Fruit fly (Drosophila melanogaster) whole organism, embryonic: ENCODE results near the gene CG4577.

Experiments used
- Abd-B ChIP-seq: fragments of 200-800 bp; sonication (Bioruptor generic); optimal IDR thresholded peaks from 2 replicates; lab custom pipeline; 2018; ENCODE audit warnings: missing biosample characterization, mild to moderate bottlenecking, missing genetic modification characterization, moderate library complexity
- CG10959 ChIP-seq: fragments of 200-800 bp; sonication (Bioruptor generic); IDR thresholded peaks from 2 replicates; pipeline ENCODE4 v1.3.6; 2022; ENCODE audit warnings: missing biosample characterization, missing genetic modification characterization
- CG1233 ChIP-seq: fragments of 200-800 bp; sonication (Bioruptor generic); optimal IDR thresholded peaks from 4 replicates; lab custom pipeline; 2018; ENCODE audit warnings: missing biosample characterization, mild to moderate bottlenecking, missing genetic modification characterization
- CG14014 ChIP-seq: fragments of 200-800 bp; sonication (Bioruptor generic); IDR thresholded peaks from 2 replicates; pipeline ENCODE4 v1.3.6; 2022; ENCODE audit warnings: missing biosample characterization, missing genetic modification characterization
- CG15011 ChIP-seq: fragments of 200-800 bp; sonication (Bioruptor generic); optimal IDR thresholded peaks from 3 replicates; lab custom pipeline; 2018; ENCODE audit warnings: missing biosample characterization, mild to moderate bottlenecking, missing genetic modification characterization
- CG1602 ChIP-seq: fragments of 200-800 bp; sonication (Bioruptor generic); optimal IDR thresholded peaks from 3 replicates; lab custom pipeline; 2016; ENCODE audit warnings: missing biosample characterization, missing genetic modification characterization
- CG16813 ChIP-seq: fragments of 200-800 bp; sonication (Bioruptor generic); IDR thresholded peaks from 3 replicates; pipeline ENCODE4 v1.3.6; 2022; ENCODE audit warnings: missing biosample characterization, missing genetic modification characterization; ENCODE audit not compliant: partially characterized antibody
- CG17361 ChIP-seq: fragments of 200-800 bp; sonication (Bioruptor generic); IDR thresholded peaks from 3 replicates; pipeline ENCODE4 v1.3.6; 2022; ENCODE audit warnings: missing biosample characterization, missing genetic modification characterization
- CG17385 ChIP-seq: fragments of 200-800 bp; sonication (Bioruptor generic); optimal IDR thresholded peaks from 3 replicates; lab custom pipeline; 2018; ENCODE audit warnings: missing biosample characterization, mild to moderate bottlenecking, missing genetic modification characterization
- CG17802 ChIP-seq: fragments of 200-800 bp; sonication (Bioruptor generic); optimal IDR thresholded peaks from 2 replicates; lab custom pipeline; 2018; ENCODE audit warnings: missing biosample characterization, mild to moderate bottlenecking, missing genetic modification characterization, moderate library complexity
- CG1792 ChIP-seq: fragments of 200-800 bp; sonication (Bioruptor generic); optimal IDR thresholded peaks from 2 replicates; lab custom pipeline; 2016; ENCODE audit warnings: missing biosample characterization, missing genetic modification characterization
- CG1832 ChIP-seq: fragments of 200-800 bp; sonication (Bioruptor generic); optimal IDR thresholded peaks from 2 replicates; lab custom pipeline; 2017; ENCODE audit warnings: missing biosample characterization, mild to moderate bottlenecking, missing genetic modification characterization, inconsistent platforms
- CG18476 ChIP-seq: fragments of 200-800 bp; sonication (Bioruptor generic); optimal IDR thresholded peaks from 2 replicates; lab custom pipeline; 2016; ENCODE audit warnings: missing biosample characterization, mild to moderate bottlenecking, missing genetic modification characterization
- CG2120 ChIP-seq: fragments of 200-800 bp; sonication (Bioruptor generic); optimal IDR thresholded peaks from 3 replicates; lab custom pipeline; 2016; ENCODE audit warnings: missing biosample characterization, missing genetic modification characterization
- CG2712 ChIP-seq: fragments of 200-800 bp; optimal IDR thresholded peaks from 3 replicates; lab custom pipeline; 2019; ENCODE audit warnings: missing biosample characterization, mild to moderate bottlenecking, missing genetic modification characterization, moderate library complexity
- CG2875 ChIP-seq: fragments of 200-800 bp; sonication (Bioruptor generic); optimal IDR thresholded peaks from 2 replicates; lab custom pipeline; 2017; ENCODE audit warnings: missing biosample characterization, mild to moderate bottlenecking, missing genetic modification characterization, missing genetic modification reagents
- CG2889 ChIP-seq: fragments of 200-800 bp; sonication (Bioruptor generic); IDR thresholded peaks from 3 replicates; pipeline ENCODE4 v1.3.6; 2022; ENCODE audit warnings: missing biosample characterization, missing genetic modification characterization
- CG3407 ChIP-seq: fragments of 200-800 bp; sonication (Bioruptor generic); optimal IDR thresholded peaks from 2 replicates; lab custom pipeline; 2018; ENCODE audit warnings: missing biosample characterization, mild to moderate bottlenecking, missing genetic modification characterization
- CG34422 ChIP-seq: fragments of 200-800 bp; sonication (Bioruptor generic); IDR thresholded peaks from 3 replicates; pipeline ENCODE4 v1.3.6; 2022; ENCODE audit warnings: missing biosample characterization, missing genetic modification characterization
- CG3838 ChIP-seq: fragments of 200-800 bp; sonication (Bioruptor generic); optimal IDR thresholded peaks from 3 replicates; lab custom pipeline; 2016; ENCODE audit warnings: missing biosample characterization, missing genetic modification characterization
- CG8290 ChIP-seq, 3 experiments: fragments of 200-800 bp; sonication (Bioruptor generic); optimal IDR thresholded peaks; 2 replicates each; lab custom pipeline; 2016 to 2019; ENCODE audit warnings: missing biosample characterization in 3 of 3, missing genetic modification characterization in 3 of 3, mild to moderate bottlenecking in 2 of 3, moderate library complexity in 1 of 3
- CG8359 ChIP-seq: fragments of 200-800 bp; sonication (Bioruptor generic); optimal IDR thresholded peaks from 2 replicates; lab custom pipeline; 2017; ENCODE audit warnings: missing biosample characterization, mild to moderate bottlenecking, missing genetic modification characterization, borderline replicate concordance
- CTCF ChIP-seq: fragments of 200-800 bp; sonication (Bioruptor generic); optimal IDR thresholded peaks from 2 replicates; lab custom pipeline; 2017; ENCODE audit warnings: missing biosample characterization, mild to moderate bottlenecking, missing genetic modification characterization, moderate library complexity
- CkIIα-i1 ChIP-seq: fragments of 200-800 bp; sonication (Bioruptor generic); IDR thresholded peaks from 2 replicates; pipeline ENCODE4 v1.3.6; 2022; ENCODE audit warnings: missing biosample characterization, missing genetic modification characterization
- Dip3 ChIP-seq: fragments of 200-800 bp; sonication (Bioruptor generic); optimal IDR thresholded peaks from 3 replicates; lab custom pipeline; 2016; ENCODE audit warnings: missing biosample characterization, missing genetic modification characterization
- HLH3B ChIP-seq: fragments of 200-800 bp; sonication (Bioruptor generic); IDR thresholded peaks from 2 replicates; pipeline ENCODE4 v1.3.6; 2022; ENCODE audit warnings: missing biosample characterization, missing genetic modification characterization
- Hr78 ChIP-seq, 2 experiments: fragments of 200-800 bp in 1 of 2; fragments of >200 bp in 1 of 2; sonication (Bioruptor generic) in 1 of 2; optimal IDR thresholded peaks; 2 replicates each; lab custom pipeline; 2017 to 2019; ENCODE audit warnings: missing biosample characterization in 2 of 2, missing genetic modification characterization in 2 of 2, mild to moderate bottlenecking in 1 of 2, moderate library complexity in 1 of 2
- MBD-R2 ChIP-seq: fragments of 200-800 bp; sonication (Bioruptor generic); IDR thresholded peaks from 2 replicates; pipeline ENCODE4 v1.3.6; 2022; ENCODE audit warnings: missing biosample characterization, missing genetic modification characterization
- MTF-1 ChIP-seq: fragments of 200-800 bp; sonication (Bioruptor generic); optimal IDR thresholded peaks from 2 replicates; lab custom pipeline; 2018; ENCODE audit warnings: missing biosample characterization, mild to moderate bottlenecking, missing genetic modification characterization, borderline replicate concordance
- Mes4 ChIP-seq: fragments of 200-800 bp; sonication (Bioruptor generic); optimal IDR thresholded peaks from 2 replicates; lab custom pipeline; 2016; ENCODE audit warnings: missing biosample characterization, missing genetic modification characterization
- NC2α ChIP-seq: fragments of 200-800 bp; sonication (Bioruptor generic); optimal IDR thresholded peaks from 2 replicates; lab custom pipeline; 2016; ENCODE audit warnings: missing biosample characterization, missing genetic modification characterization
- Sin3A ChIP-seq: fragments of >200 bp; optimal IDR thresholded peaks from 2 replicates; lab custom pipeline; 2018
- Six4 ChIP-seq: fragments of 200-800 bp; sonication (Bioruptor generic); optimal IDR thresholded peaks from 2 replicates; lab custom pipeline; 2016; ENCODE audit warnings: missing biosample characterization, missing genetic modification characterization
- Spps ChIP-seq: fragments of 200-800 bp; sonication (Bioruptor generic); optimal IDR thresholded peaks from 2 replicates; lab custom pipeline; 2018; ENCODE audit warnings: missing biosample characterization, mild to moderate bottlenecking, missing genetic modification characterization
- cas ChIP-seq: fragments of 200-800 bp; sonication (Bioruptor generic); IDR thresholded peaks from 2 replicates; pipeline ENCODE4 v1.3.6; 2022; ENCODE audit warnings: missing biosample characterization, missing genetic modification characterization
- chn ChIP-seq: fragments of 200-800 bp; sonication (Bioruptor generic); optimal IDR thresholded peaks from 2 replicates; lab custom pipeline; 2016; ENCODE audit warnings: missing biosample characterization, missing genetic modification characterization
- da ChIP-seq: fragments of 200-800 bp; sonication (Bioruptor generic); optimal IDR thresholded peaks from 2 replicates; lab custom pipeline; 2016; ENCODE audit warnings: missing biosample characterization, missing genetic modification characterization
- dati ChIP-seq: fragments of 200-800 bp; sonication (Bioruptor generic); IDR thresholded peaks from 2 replicates; pipeline ENCODE4 v1.3.6; 2022; ENCODE audit warnings: missing biosample characterization, missing genetic modification characterization
- dimm ChIP-seq: fragments of 200-800 bp; sonication (Bioruptor generic); IDR thresholded peaks from 2 replicates; pipeline ENCODE4 v1.3.6; 2022; ENCODE audit warnings: missing biosample characterization, missing genetic modification characterization
- fd3F ChIP-seq: fragments of 200-800 bp; sonication (Bioruptor generic); optimal IDR thresholded peaks from 2 replicates; lab custom pipeline; 2018; ENCODE audit warnings: missing biosample characterization, mild to moderate bottlenecking, missing genetic modification characterization, moderate library complexity
- gsb ChIP-seq: fragments of 200-800 bp; sonication (Bioruptor generic); IDR thresholded peaks from 2 replicates; pipeline ENCODE4 v1.3.6; 2022; ENCODE audit warnings: missing biosample characterization, missing genetic modification characterization
- mirr ChIP-seq: fragments of 200-800 bp; sonication (Bioruptor generic); optimal IDR thresholded peaks from 3 replicates; lab custom pipeline; 2018; ENCODE audit warnings: missing biosample characterization, mild to moderate bottlenecking, missing genetic modification characterization
- nmo ChIP-seq: fragments of 200-800 bp; sonication (Bioruptor generic); optimal IDR thresholded peaks from 2 replicates; lab custom pipeline; 2018; ENCODE audit warnings: missing biosample characterization, mild to moderate bottlenecking, missing genetic modification characterization, moderate library complexity
- onecut ChIP-seq: fragments of 200-800 bp; sonication (Bioruptor generic); IDR thresholded peaks from 2 replicates; pipeline ENCODE4 v1.3.6; 2022; ENCODE audit warnings: missing biosample characterization, missing genetic modification characterization
- ranshi ChIP-seq: fragments of 200-800 bp; sonication (Bioruptor generic); IDR thresholded peaks from 2 replicates; pipeline ENCODE4 v1.3.6; 2022; ENCODE audit warnings: missing biosample characterization, missing genetic modification characterization
- tll ChIP-seq, 2 experiments: fragments of 200-800 bp in 1 of 2; fragments of >200 bp in 1 of 2; sonication (Bioruptor generic) in 1 of 2; optimal IDR thresholded peaks; 2 replicates each; lab custom pipeline; 2017 to 2019; ENCODE audit warnings: missing biosample characterization in 2 of 2, missing genetic modification characterization in 2 of 2, mild to moderate bottlenecking in 1 of 2, moderate library complexity in 1 of 2
- tup ChIP-seq: fragments of 200-800 bp; sonication (Bioruptor generic); optimal IDR thresholded peaks from 2 replicates; lab custom pipeline; 2016; ENCODE audit warnings: missing biosample characterization, mild to moderate bottlenecking, missing genetic modification characterization, moderate library complexity
- tx ChIP-seq: fragments of 200-800 bp; sonication (Bioruptor generic); optimal IDR thresholded peaks from 2 replicates; lab custom pipeline; 2016; ENCODE audit warnings: missing biosample characterization, missing genetic modification characterization
- vvl ChIP-seq: fragments of 200-800 bp; sonication (Bioruptor generic); IDR thresholded peaks from 2 replicates; pipeline ENCODE4 v1.3.6; 2022; ENCODE audit warnings: missing biosample characterization, missing genetic modification characterization

CG4577 gene

dm6 chr2L:1185642-1186497 is 51.4 kb downstream of the CG4577 start, which contains the start of gene CG5001 (continued):
- TF ChIP-seq CG18476 (GFP tag; lab: Kevin White, UChicago) (peak; percentile 67), vvl (peak; percentile 96), CG3838 (GFP tag; lab: Kevin White, UChicago) (no peak), MTF-1 (GFP tag; lab: Kevin White, UChicago) (peak; percentile 82), dimm (peak; percentile 39; the same call in 1 of the 2 replicates), MBD-R2 (peak; percentile 69), CG14014 (GFP tag; lab: Robert Waterston, UW) (peak; percentile 88), tx (GFP tag; lab: Kevin White, UChicago) (peak; percentile 66), CG17385 (GFP tag; lab: Kevin White, UChicago) (peak; percentile 77), Dip3 (peak; percentile 41), CG15011 (GFP tag; lab: Kevin White, UChicago) (no peak), dati (no peak), da (GFP tag; lab: Kevin White, UChicago) (no peak), nmo (GFP tag; lab: Kevin White, UChicago) (peak; percentile 87), CG2712 (peak; percentile 93), CG1233 (GFP tag; lab: Kevin White, UChicago) (peak; percentile 77), CTCF (GFP tag; lab: Kevin White, UChicago) (peak; percentile 65), gsb (GFP tag; lab: Robert Waterston, UW) (peak; percentile 72), CG2875 (GFP tag; lab: Kevin White, UChicago) (no peak), CG17361 (GFP tag; lab: Robert Waterston, UW) (peak; percentile 84), CG1602 (GFP tag; lab: Kevin White, UChicago) (peak; percentile 73), CG1792 (GFP tag; lab: Kevin White, UChicago) (peak; percentile 53), CkIIα-i1 (GFP tag; lab: Robert Waterston, UW) (no peak), Abd-B (peak; percentile 58), CG8290 (GFP tag; optimal IDR thresholded peaks at IDR 0.05; lab: Kevin White, UChicago) (peak; percentile 34), CG8290 (tag; optimal IDR thresholded peaks at IDR 0.05; lab: Kevin White, UChicago) (peak in 1 of 2 experiments; percentile 91), CG17802 (tag; lab: Kevin White, UChicago) (peak; percentile 42), CG1832 (GFP tag; lab: Kevin White, UChicago) (no peak), chn (peak; percentile 67), ranshi (peak; percentile 85), Six4 (GFP tag; lab: Kevin White, UChicago) (peak; percentile 77), NC2α (no peak), HLH3B (GFP tag; lab: Robert Waterston, UW) (peak; percentile 89), cas (GFP tag; lab: Robert Waterston, UW) (peak; percentile 81; the same call in 1 of the 2 replicates), tup (no peak), fd3F (GFP tag; lab: Kevin White, UChicago) (peak; percentile 73), Sin3A (lab: Kevin White, UChicago) (no peak), CG10959 (GFP tag; lab: Robert Waterston, UW) (0 out of 2 replicates have a peak, but pooled peaks have one; percentile 39), tll (GFP tag; optimal IDR thresholded peaks at IDR 0.05; lab: Kevin White, UChicago) (no peak), CG16813 (peak; percentile 35; the same call in 1 of the 3 replicates), Mes4 (GFP tag; lab: Kevin White, UChicago) (peak; percentile 58), CG34422 (GFP tag; lab: Robert Waterston, UW) (peak; percentile 83), onecut (GFP tag; lab: Robert Waterston, UW) (peak; percentile 76), CG8359 (GFP tag; lab: Kevin White, UChicago) (no peak), CG3407 (GFP tag; lab: Kevin White, UChicago) (no peak), CG2889 (GFP tag; lab: Robert Waterston, UW) (peak; percentile 28; the same call in 1 of the 3 replicates), mirr (peak; percentile 63), CG2120 (peak; percentile 87), Hr78 (GFP tag; optimal IDR thresholded peaks at IDR 0.05; lab: Kevin White, UChicago) (peak in 1 of 2 experiments; percentile 61), Spps (peak; percentile 73)
